Worm (Caenorhabditis elegans) whole organism, mixed stage, embryonic: ENCODE data around the gene Y46G5A.20.
A peak's percentile ranks its signal among the peaks of the same experiment; 100 is the strongest.

Source experiments
- M03D4.4 ChIP-seq: sonication (generic microtip); optimal IDR thresholded peaks from 2 replicates; lab custom pipeline; 2017; ENCODE audit warnings: mild to moderate bottlenecking, missing genetic modification characterization, missing compliant biosample characterization
- blmp-1 ChIP-seq: fragments of 150-350 bp; optimal IDR thresholded peaks from 2 replicates; lab custom pipeline; 2014; ENCODE audit warnings: missing biosample characterization, missing genetic modification characterization
- ceh-39 ChIP-seq: fragments of 150-350 bp; optimal IDR thresholded peaks from 2 replicates; lab custom pipeline; 2014; ENCODE audit warnings: missing biosample characterization, missing genetic modification characterization
- ceh-43 ChIP-seq: fragments of 200-800 bp; sonication (Bioruptor generic); optimal IDR thresholded peaks from 2 replicates; lab custom pipeline; 2018; ENCODE audit warnings: mild to moderate bottlenecking, missing genetic modification characterization, moderate library complexity, missing compliant biosample characterization
- ceh-83 ChIP-seq: fragments of 200-800 bp; sonication (Bioruptor generic); optimal IDR thresholded peaks from 2 replicates; lab custom pipeline; 2018; ENCODE audit warnings: mild to moderate bottlenecking, missing genetic modification characterization, missing compliant biosample characterization
- ces-1 ChIP-seq: fragments of 150-350 bp; optimal IDR thresholded peaks from 2 replicates; lab custom pipeline; 2014; ENCODE audit warnings: missing biosample characterization, missing genetic modification reagents, missing genetic modification characterization
- cnd-1 ChIP-seq: fragments of 200-800 bp; sonication (Bioruptor generic); optimal IDR thresholded peaks from 2 replicates; lab custom pipeline; 2018; ENCODE audit warnings: mild to moderate bottlenecking, missing genetic modification characterization, missing compliant biosample characterization
- drap-1 ChIP-seq: fragments of 200-800 bp; sonication (Bioruptor generic); optimal IDR thresholded peaks from 3 replicates; lab custom pipeline; 2018; ENCODE audit warnings: mild to moderate bottlenecking, missing genetic modification characterization, missing compliant biosample characterization
- elt-1 ChIP-seq: sonication (generic microtip); optimal IDR thresholded peaks from 2 replicates; lab custom pipeline; 2017; ENCODE audit warnings: missing genetic modification characterization, mild to moderate bottlenecking, missing compliant biosample characterization, antibody characterized with exemption, moderate library complexity, borderline replicate concordance; ENCODE audit not compliant: insufficient read depth
- elt-3 ChIP-seq: fragments of 150-350 bp; optimal IDR thresholded peaks from 2 replicates; lab custom pipeline; 2014; ENCODE audit warnings: missing biosample characterization, missing genetic modification characterization
- ham-2 ChIP-seq: fragments of 200-800 bp; sonication (Bioruptor generic); optimal IDR thresholded peaks from 2 replicates; lab custom pipeline; 2018; ENCODE audit warnings: mild to moderate bottlenecking, missing genetic modification characterization, missing compliant biosample characterization
- hlh-1 ChIP-seq: fragments of 150-350 bp; optimal IDR thresholded peaks from 2 replicates; lab custom pipeline; 2014; ENCODE audit warnings: missing biosample characterization, missing genetic modification reagents, missing genetic modification characterization
- lin-13 ChIP-seq: fragments of 150-350 bp; optimal IDR thresholded peaks from 2 replicates; lab custom pipeline; 2014; ENCODE audit warnings: missing biosample characterization, missing genetic modification characterization
- lin-32 ChIP-seq: fragments of 200-800 bp; sonication (Bioruptor generic); optimal IDR thresholded peaks from 2 replicates; lab custom pipeline; 2018; ENCODE audit warnings: mild to moderate bottlenecking, missing genetic modification characterization, missing compliant biosample characterization
- lsy-2 ChIP-seq: fragments of 150-350 bp; optimal IDR thresholded peaks from 2 replicates; lab custom pipeline; 2014; ENCODE audit warnings: missing biosample characterization, missing genetic modification characterization
- mab-5 ChIP-seq: fragments of 150-350 bp; optimal IDR thresholded peaks from 2 replicates; lab custom pipeline; 2014; ENCODE audit warnings: missing biosample characterization, missing genetic modification characterization
- mep-1 ChIP-seq: fragments of 150-350 bp; optimal IDR thresholded peaks from 2 replicates; lab custom pipeline; 2017; ENCODE audit warnings: missing biosample characterization, missing genetic modification reagents, missing genetic modification characterization, inconsistent platforms
- mls-2 ChIP-seq: sonication (generic microtip); optimal IDR thresholded peaks from 2 replicates; lab custom pipeline; 2016; ENCODE audit warnings: mild to moderate bottlenecking, missing genetic modification characterization, moderate library complexity, missing compliant biosample characterization
- nhr-12 ChIP-seq: fragments of 150-350 bp; optimal IDR thresholded peaks from 2 replicates; lab custom pipeline; 2014; ENCODE audit warnings: missing biosample characterization, missing genetic modification characterization
- nhr-2 ChIP-seq: fragments of 150-350 bp; optimal IDR thresholded peaks from 2 replicates; lab custom pipeline; 2014; ENCODE audit warnings: missing biosample characterization, missing genetic modification characterization
- nhr-237 ChIP-seq: fragments of 150-350 bp; optimal IDR thresholded peaks from 2 replicates; lab custom pipeline; 2014; ENCODE audit warnings: missing biosample characterization, missing genetic modification characterization
- nhr-28 ChIP-seq: fragments of 150-350 bp; optimal IDR thresholded peaks from 2 replicates; lab custom pipeline; 2014; ENCODE audit warnings: missing biosample characterization, missing genetic modification characterization
- nhr-76 ChIP-seq: sonication (generic microtip); optimal IDR thresholded peaks from 2 replicates; lab custom pipeline; 2017; ENCODE audit warnings: missing biosample characterization, missing genetic modification characterization
- snpc-4 ChIP-seq: fragments of 150-350 bp; optimal IDR thresholded peaks from 2 replicates; lab custom pipeline; 2014; ENCODE audit warnings: missing biosample characterization, missing genetic modification characterization
- sptf-1 ChIP-seq: sonication (generic microtip); optimal IDR thresholded peaks from 2 replicates; lab custom pipeline; 2017; ENCODE audit warnings: mild to moderate bottlenecking, missing genetic modification characterization, moderate library complexity, missing compliant biosample characterization
- tbx-8 ChIP-seq: fragments of 200-800 bp; sonication (Bioruptor generic); optimal IDR thresholded peaks from 2 replicates; lab custom pipeline; 2018; ENCODE audit warnings: mild to moderate bottlenecking, missing genetic modification characterization, moderate library complexity, missing compliant biosample characterization
- unc-120 ChIP-seq: sonication (generic microtip); optimal IDR thresholded peaks from 2 replicates; lab custom pipeline; 2017; ENCODE audit warnings: missing genetic modification characterization, missing compliant biosample characterization; ENCODE audit not compliant: poor library complexity, severe bottlenecking
- unc-39 ChIP-seq: fragments of 150-350 bp; optimal IDR thresholded peaks from 2 replicates; lab custom pipeline; 2014; ENCODE audit warnings: missing biosample characterization, missing genetic modification characterization
- unc-62 ChIP-seq: fragments of 150-350 bp; optimal IDR thresholded peaks from 2 replicates; lab custom pipeline; 2014; ENCODE audit warnings: missing biosample characterization, missing genetic modification reagents, missing genetic modification characterization
- zip-8 ChIP-seq: fragments of 150-350 bp; optimal IDR thresholded peaks from 2 replicates; lab custom pipeline; 2014; ENCODE audit warnings: missing biosample characterization, missing genetic modification characterization

The Y46G5A.20 gene

ce11 chrII:12776379-12776778 lies 34.4 kb upstream of the Y46G5A.20 start, which contains the start of gene Y46G5A.34:
Gene Y46G5A.34 (plus strand): TSS chrII:12776679.
- no peak for TF ChIP-seq nhr-28 (tag; lab: Kevin White, UChicago)

ce11 chrII:12778374-12778773 lies 32.4 kb upstream of the Y46G5A.20 start:
- peak; percentile 47 for TF ChIP-seq sptf-1 (tag; lab: Kevin White, UChicago)
- TF ChIP-seq mep-1 (tag; lab: Kevin White, UChicago) = peak; percentile 27
- TF ChIP-seq lin-13 = peak; percentile 70

ce11 chrII:12785391-12785790 lies 25.4 kb upstream of the Y46G5A.20 start, which contains the start of gene Y46G5A.15:
Gene Y46G5A.15 (minus strand): TSS chrII:12785416.
- TF ChIP-seq mab-5 (tag; lab: Kevin White, UChicago) = no peak

- no peak for TF ChIP-seq drap-1
- TF ChIP-seq ceh-43 (GFP tag; lab: Kevin White, UChicago) = peak; percentile 29
- TF ChIP-seq, all 35 proteins: peak for 1
Measured at ce11 chrII:12787831-12788248, 23.0 kb upstream of the Y46G5A.20 start, which contains the start of gene alkb-7. Gene alkb-7 (minus strand): TSS chrII:12788153.

ce11 chrII:12789497-12789896 lies 21.3 kb upstream of the Y46G5A.20 start:
- no peak for TF ChIP-seq ceh-39 (tag; lab: Kevin White, UChicago)
- TF ChIP-seq zip-8 (tag; lab: Kevin White, UChicago) = no peak
- no peak for TF ChIP-seq hlh-1 (tag; lab: Kevin White, UChicago)
- no peak for TF ChIP-seq ham-2 (GFP tag; lab: Kevin White, UChicago)
- no peak for TF ChIP-seq nhr-76
- TF ChIP-seq ceh-43 (GFP tag; lab: Kevin White, UChicago) = no peak
- TF ChIP-seq ceh-83 (GFP tag; lab: Kevin White, UChicago) = no peak
- no peak for TF ChIP-seq unc-62 (GFP tag; lab: Kevin White, UChicago)
- TF ChIP-seq M03D4.4 (tag; lab: Kevin White, UChicago) = no peak
- no peak for TF ChIP-seq nhr-28 (tag; lab: Kevin White, UChicago)
- TF ChIP-seq mls-2 (tag; lab: Kevin White, UChicago) = no peak
- no peak for TF ChIP-seq unc-120 (tag; lab: Kevin White, UChicago)
- TF ChIP-seq elt-3 = no peak
- TF ChIP-seq snpc-4 (tag; lab: Kevin White, UChicago) = no peak
- TF ChIP-seq mep-1 (tag; lab: Kevin White, UChicago) = no peak
- no peak for TF ChIP-seq nhr-2

- TF ChIP-seq elt-1 (tag; lab: Kevin White, UChicago) (no peak), lin-32 (GFP tag; lab: Kevin White, UChicago) (no peak), cnd-1 (tag; lab: Kevin White, UChicago) (no peak), ceh-43 (GFP tag; lab: Kevin White, UChicago) (no peak), lsy-2 (tag; lab: Kevin White, UChicago) (no peak), sptf-1 (tag; lab: Kevin White, UChicago) (no peak), drap-1 (no peak), ceh-39 (tag; lab: Kevin White, UChicago) (no peak), unc-39 (tag; lab: Kevin White, UChicago) (no peak), nhr-12 (tag; lab: Kevin White, UChicago) (no peak), mep-1 (tag; lab: Kevin White, UChicago) (no peak), mab-5 (tag; lab: Kevin White, UChicago) (no peak), ceh-83 (GFP tag; lab: Kevin White, UChicago) (no peak), tbx-8 (GFP tag; lab: Kevin White, UChicago) (no peak), mls-2 (tag; lab: Kevin White, UChicago) (no peak)
Measured at ce11 chrII:12790392-12790791, 20.4 kb upstream of the Y46G5A.20 start.

ce11 chrII:12795188-12795587 lies 15.6 kb upstream of the Y46G5A.20 start:
- TF ChIP-seq drap-1 (no peak), ceh-43 (GFP tag; lab: Kevin White, UChicago) (no peak), ceh-39 (tag; lab: Kevin White, UChicago) (no peak), nhr-76 (no peak), lsy-2 (tag; lab: Kevin White, UChicago) (no peak), sptf-1 (tag; lab: Kevin White, UChicago) (no peak), unc-120 (tag; lab: Kevin White, UChicago) (no peak), ceh-83 (GFP tag; lab: Kevin White, UChicago) (no peak), blmp-1 (tag; lab: Kevin White, UChicago) (no peak), nhr-237 (tag; lab: Kevin White, UChicago) (no peak), ces-1 (no peak), mab-5 (tag; lab: Kevin White, UChicago) (no peak), nhr-2 (no peak)
